Worm (Caenorhabditis elegans): ENCODE data around the gene nol-56.
A peak's percentile ranks its signal among the peaks of the same experiment; 100 is the strongest.

nol-56 gene

DNA sequence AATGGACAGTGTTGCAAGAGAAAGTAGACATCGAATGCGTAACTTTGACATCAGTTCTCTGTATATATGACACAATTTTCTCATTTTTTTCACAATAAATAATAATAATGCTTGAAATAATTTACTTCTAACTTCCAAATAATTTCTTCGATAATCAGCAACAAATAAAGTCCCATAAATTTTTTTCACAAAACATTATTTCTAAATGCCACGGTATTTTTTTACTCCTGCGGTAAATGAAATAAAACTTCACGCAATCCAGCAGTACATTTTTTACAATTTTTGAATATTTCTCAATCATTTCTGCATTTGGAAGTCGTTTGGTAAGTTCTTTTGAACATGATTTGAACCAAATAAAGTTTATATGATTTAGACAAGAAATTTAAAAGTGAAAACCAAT is 31.2 kb upstream of the nol-56 start, which contains the start of gene spe-10:
Gene spe-10 (plus strand): TSS at position 301 of the 400 bp plus-strand sequence.
- no peak for TF ChIP-seq zfp-2 (tag; optimal IDR thresholded peaks at IDR 0.05)
- TF ChIP-seq F44E2.7 (GFP tag; IDR thresholded peaks at IDR 0.05), result no peak
- TF ChIP-seq nhr-42 (GFP tag; IDR thresholded peaks at IDR 0.05), result no peak
- no peak for TF ChIP-seq unc-39 (tag; optimal IDR thresholded peaks at IDR 0.05)

DNA sequence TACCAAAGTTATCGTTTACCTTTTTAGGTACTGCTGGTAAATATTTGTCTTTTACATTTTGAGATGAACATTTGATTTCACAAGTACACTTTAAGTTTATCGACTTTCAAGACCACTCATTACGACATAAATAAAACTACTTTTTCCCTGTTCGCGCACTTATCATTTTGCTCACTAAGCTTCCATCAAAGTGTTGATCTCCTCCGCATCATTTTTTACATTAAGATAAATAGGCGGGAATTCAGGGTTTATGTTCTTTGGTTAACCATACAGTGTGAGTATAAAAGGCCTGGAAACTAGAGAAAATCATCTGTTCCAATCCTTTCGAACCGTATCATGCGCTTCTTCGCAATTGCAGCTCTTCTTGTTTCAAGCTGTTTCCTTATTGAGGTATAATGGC is 29.4 kb upstream of the nol-56 start, which contains the start of gene pqn-2:
Gene pqn-2 (plus strand): TSS at position 301 of the 400 bp plus-strand sequence.
- TF ChIP-seq ceh-28 (tag; optimal IDR thresholded peaks at IDR 0.05), result no peak
- TF ChIP-seq ceh-82 (tag; optimal IDR thresholded peaks at IDR 0.05), result no peak
- no peak for TF ChIP-seq spr-3 (GFP tag; optimal IDR thresholded peaks at IDR 0.05)

- TF ChIP-seq nhr-6 (tag; optimal IDR thresholded peaks at IDR 0.05) (no peak), spr-3 (GFP tag; optimal IDR thresholded peaks at IDR 0.05) (no peak), lin-15B (tag; optimal IDR thresholded peaks at IDR 0.05) (no peak), madf-9 (GFP tag; conservative IDR thresholded peaks at IDR 0.05) (no peak), mdt-29 (GFP tag; IDR thresholded peaks at IDR 0.05) (no peak), hlh-30 (tag; optimal IDR thresholded peaks at IDR 0.05; ENCODE audit: insufficient read depth) (no peak), daf-12 (tag; optimal IDR thresholded peaks at IDR 0.05) (no peak), ceh-32 (tag; optimal IDR thresholded peaks at IDR 0.05; ENCODE audit: poor library complexity) (no peak), hlh-11 (tag; optimal IDR thresholded peaks at IDR 0.05) (no peak), nhr-28 (tag; optimal IDR thresholded peaks at IDR 0.05) (no peak), lir-3 (tag; optimal IDR thresholded peaks at IDR 0.05) (no peak), tra-1 (GFP tag; IDR thresholded peaks at IDR 0.05) (no peak), dpl-1 (GFP tag; optimal IDR thresholded peaks at IDR 0.05) (no peak), ZK546.5 (tag; optimal IDR thresholded peaks at IDR 0.05) (no peak), zfp-2 (tag; optimal IDR thresholded peaks at IDR 0.05) (no peak), mes-2 (tag; optimal IDR thresholded peaks at IDR 0.05; ENCODE audit: poor library complexity, severe bottlenecking) (no peak), spr-1 (tag; optimal IDR thresholded peaks at IDR 0.05) (no peak), arid-1 (GFP tag; conservative IDR thresholded peaks at IDR 0.05) (no peak)
Observed at ce11 chrV:10381726-10382125, 28.9 kb upstream of the nol-56 start, which contains the start of gene abu-1. Gene abu-1, minus strand, starts transcription at chrV:10381826.

ce11 chrV:10379761-10380160 is 27.0 kb upstream of the nol-56 start:
- TF ChIP-seq unc-39 (tag; optimal IDR thresholded peaks at IDR 0.05), result no peak
- no peak for TF ChIP-seq mxl-2 (GFP tag; conservative IDR thresholded peaks at IDR 0.05)
- no peak for TF ChIP-seq ceh-62 (tag; optimal IDR thresholded peaks at IDR 0.05)
- peak; percentile 95 for TF ChIP-seq aha-1 (tag)
- no peak for TF ChIP-seq set-16 (GFP tag; IDR thresholded peaks at IDR 0.05)
- no peak for TF ChIP-seq dmd-8 (GFP tag; IDR thresholded peaks at IDR 0.05)
- no peak for TF ChIP-seq jun-1 (tag; optimal IDR thresholded peaks at IDR 0.05)
- TF ChIP-seq pha-4 (GFP tag; IDR thresholded peaks at IDR 0.05), result no peak
- TF ChIP-seq pha-4 (tag; optimal IDR thresholded peaks at IDR 0.05), result no peak
- peak in 1 of 2 experiments; percentile 68 for TF ChIP-seq unc-62 (GFP tag; optimal IDR thresholded peaks at IDR 0.05 in 1 of 2)
- no peak for TF ChIP-seq unc-62 (tag; optimal IDR thresholded peaks at IDR 0.05)
- no peak for TF ChIP-seq T26A8.4 (GFP tag; IDR thresholded peaks at IDR 0.05)
- TF ChIP-seq snpc-1.2 (GFP tag; IDR thresholded peaks at IDR 0.05), result no peak

- TF ChIP-seq rbr-2 (tag; optimal IDR thresholded peaks at IDR 0.05) (no peak), mxl-3 (GFP tag; optimal IDR thresholded peaks at IDR 0.05) (no peak), vab-7 (GFP tag; IDR thresholded peaks at IDR 0.05) (no peak), lim-7 (GFP tag; IDR thresholded peaks at IDR 0.05) (no peak), tag-97 (GFP tag; IDR thresholded peaks at IDR 0.05) (no peak), Y105C5A.15 (GFP tag; IDR thresholded peaks at IDR 0.05) (no peak), lin-38 (GFP tag; IDR thresholded peaks at IDR 0.05) (no peak), jun-1 (tag; optimal IDR thresholded peaks at IDR 0.05) (no peak), hlh-11 (tag; optimal IDR thresholded peaks at IDR 0.05) (no peak), D1046.2 (GFP tag; IDR thresholded peaks at IDR 0.05) (no peak), egl-27 (tag; optimal IDR thresholded peaks at IDR 0.05) (no peak), nhr-10 (tag; optimal IDR thresholded peaks at IDR 0.05) (no peak), ceh-20 (GFP tag; IDR thresholded peaks at IDR 0.05) (no peak), daf-8 (GFP tag; IDR thresholded peaks at IDR 0.05) (no peak), unc-62 (GFP tag; optimal IDR thresholded peaks at IDR 0.05 in 1 of 2) (no peak), unc-62 (tag; optimal IDR thresholded peaks at IDR 0.05) (no peak)
Observed at ce11 chrV:10379293-10379692, 26.5 kb upstream of the nol-56 start, which contains the start of gene AC3.12. Gene AC3.12, minus strand, starts transcription at chrV:10379393.

Measured in whole organism, L4 larva.